Worm (Caenorhabditis elegans) whole organism, young adult: Measurements from ENCODE around the gene adm-2.

ENCODE experiments used
- B0336.3 ChIP-seq: fragments of 200-800 bp; sonication (Bioruptor generic); IDR thresholded peaks from 2 replicates; pipeline ENCODE4 v1.3.6; 2022; ENCODE audit warnings: missing genetic modification characterization, missing compliant biosample characterization
- ets-4 ChIP-seq: fragments of 200-800 bp; sonication (Bioruptor generic); optimal IDR thresholded peaks from 2 replicates; lab custom pipeline; 2018; ENCODE audit warnings: mild to moderate bottlenecking, missing genetic modification characterization, missing compliant biosample characterization
- let-526 ChIP-seq: fragments of 200-800 bp; sonication (Bioruptor generic); IDR thresholded peaks from 2 replicates; pipeline ENCODE4 v1.3.6; 2022; ENCODE audit warnings: missing genetic modification reagents, missing genetic modification characterization, missing compliant biosample characterization
- let-607 ChIP-seq, 2 experiments: fragments of 200-800 bp in 1 of 2; sonication (Bioruptor generic) in 1 of 2; sonication (generic microtip) in 1 of 2; optimal IDR thresholded peaks; 2 replicates each; lab custom pipeline; 2016 to 2018; ENCODE audit warnings: mild to moderate bottlenecking in 2 of 2, missing compliant biosample characterization in 2 of 2, missing genetic modification characterization in 2 of 2, moderate library complexity in 2 of 2, missing genotype in 1 of 2
- lin-26 ChIP-seq: fragments of 200-800 bp; sonication (Bioruptor generic); IDR thresholded peaks from 2 replicates; pipeline ENCODE4 v1.3.6; 2022; ENCODE audit warnings: missing genetic modification reagents, missing genetic modification characterization, missing compliant biosample characterization
- nhr-90 ChIP-seq: sonication (generic microtip); optimal IDR thresholded peaks from 2 replicates; lab custom pipeline; 2016; ENCODE audit warnings: missing genotype, mild to moderate bottlenecking, missing genetic modification characterization, missing compliant biosample characterization
- snpc-4 ChIP-seq, 5 experiments: fragments of 150-350 bp in 1 of 5; sonication (generic microtip) in 4 of 5; optimal IDR thresholded peaks; 2 replicates each; lab custom pipeline; 2014 to 2018; ENCODE audit warnings: missing genetic modification characterization in 5 of 5, missing biosample characterization in 3 of 5, antibody characterized with exemption in 2 of 5, mild to moderate bottlenecking in 2 of 5, missing compliant biosample characterization in 2 of 5, missing genotype in 2 of 5, moderate library complexity in 2 of 5, missing genetic modification reagents in 1 of 5
- somi-1 ChIP-seq: fragments of 200-800 bp; sonication (Bioruptor generic); optimal IDR thresholded peaks from 2 replicates; lab custom pipeline; 2018; ENCODE audit warnings: mild to moderate bottlenecking, missing genetic modification characterization, missing compliant biosample characterization
- unc-62 ChIP-seq: fragments of 150-350 bp; optimal IDR thresholded peaks from 2 replicates; lab custom pipeline; 2014; ENCODE audit warnings: missing biosample characterization, missing genetic modification reagents, missing genetic modification characterization

DNA sequence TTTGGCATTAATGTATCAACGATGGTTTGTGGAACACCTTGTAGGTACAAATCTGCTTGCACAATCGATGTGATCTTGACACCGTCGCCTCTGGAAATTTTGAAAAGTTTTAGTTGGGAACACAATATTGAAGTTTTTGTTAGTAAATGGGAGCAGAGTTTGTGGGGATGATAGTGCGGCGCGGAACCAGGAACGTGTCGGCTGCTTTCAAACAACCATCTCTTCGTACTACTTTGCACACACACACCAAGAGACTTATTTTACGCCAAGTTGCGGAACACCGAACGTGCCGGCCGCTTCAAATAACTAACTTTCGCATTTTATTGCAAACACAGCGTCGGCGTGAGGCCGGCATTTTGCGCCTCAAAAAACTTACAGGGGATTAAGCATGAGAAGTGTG is 21.3 kb downstream of the adm-2 start:
- TF ChIP-seq let-607 (tag; optimal IDR thresholded peaks at IDR 0.05; lab: Kevin White, UChicago), result no peak
- TF ChIP-seq let-526 (GFP tag; lab: Robert Waterston, UW), result no peak
- TF ChIP-seq nhr-90 (tag; lab: Kevin White, UChicago), result no peak
- TF ChIP-seq snpc-4 (GFP tag; optimal IDR thresholded peaks at IDR 0.05; lab: Kevin White, UChicago), result no peak
- TF ChIP-seq snpc-4 (tag; optimal IDR thresholded peaks at IDR 0.05; lab: Kevin White, UChicago), result peak in 2 of 4 experiments; percentile 47 to 80
- TF ChIP-seq unc-62, result no peak
- TF ChIP-seq B0336.3, result no peak
- no peak for TF ChIP-seq lin-26 (GFP tag; lab: Robert Waterston, UW)
- no peak for TF ChIP-seq ets-4 (GFP tag; lab: Kevin White, UChicago)
- TF ChIP-seq somi-1 (GFP tag; lab: Kevin White, UChicago), result no peak
